Worm (Caenorhabditis elegans) whole organism, young adult: ENCODE measurements around the gene usp-46.
A peak's percentile ranks its signal among the peaks of the same experiment; 100 is the strongest.

Source experiments
- B0035.1 ChIP-seq: sonication (generic microtip); optimal IDR thresholded peaks from 2 replicates; lab custom pipeline; 2016; ENCODE audit warnings: missing genetic modification characterization, mild to moderate bottlenecking, missing compliant biosample characterization, missing genotype, missing genetic modification reagents
- B0261.1 ChIP-seq: sonication (generic microtip); optimal IDR thresholded peaks from 2 replicates; lab custom pipeline; 2016; ENCODE audit warnings: mild to moderate bottlenecking, missing genetic modification characterization, moderate library complexity, missing compliant biosample characterization
- F10E7.11 ChIP-seq: sonication (generic microtip); optimal IDR thresholded peaks from 2 replicates; lab custom pipeline; 2017; ENCODE audit warnings: mild to moderate bottlenecking, missing genetic modification characterization, moderate library complexity, missing compliant biosample characterization
- F22D6.2 ChIP-seq: sonication (generic microtip); optimal IDR thresholded peaks from 2 replicates; lab custom pipeline; 2016; ENCODE audit warnings: mild to moderate bottlenecking, missing genetic modification characterization, missing compliant biosample characterization
- F23B12.7 ChIP-seq: sonication (generic microtip); optimal IDR thresholded peaks from 2 replicates; lab custom pipeline; 2017; ENCODE audit warnings: missing genetic modification characterization, mild to moderate bottlenecking, missing compliant biosample characterization, antibody characterized with exemption, moderate library complexity; ENCODE audit not compliant: insufficient read depth
- F33H1.4 ChIP-seq: fragments of 200-800 bp; sonication (Bioruptor generic); IDR thresholded peaks from 2 replicates; pipeline ENCODE4 v1.3.6; 2022; ENCODE audit warnings: missing genetic modification reagents, missing genetic modification characterization, missing compliant biosample characterization
- F37B4.10 ChIP-seq: fragments of 200-800 bp; sonication (Bioruptor generic); IDR thresholded peaks from 2 replicates; pipeline ENCODE4 v1.3.6; 2022; ENCODE audit warnings: missing genetic modification characterization, missing compliant biosample characterization
- F39B2.1 ChIP-seq: fragments of 200-800 bp; sonication (Bioruptor generic); IDR thresholded peaks from 2 replicates; pipeline ENCODE4 v1.3.6; 2022; ENCODE audit warnings: missing genetic modification reagents, missing genetic modification characterization, missing compliant biosample characterization
- F49E8.2 ChIP-seq: sonication (generic microtip); optimal IDR thresholded peaks from 3 replicates; lab custom pipeline; 2017; ENCODE audit warnings: missing genetic modification characterization, mild to moderate bottlenecking, missing compliant biosample characterization, antibody characterized with exemption, moderate library complexity; ENCODE audit not compliant: insufficient read depth
- K11D2.4 ChIP-seq: fragments of 200-800 bp; sonication (Bioruptor generic); IDR thresholded peaks from 2 replicates; pipeline ENCODE4 v1.3.6; 2022; ENCODE audit warnings: missing genetic modification reagents, missing genetic modification characterization, missing compliant biosample characterization
- K12H6.12 ChIP-seq: fragments of 200-800 bp; sonication (Bioruptor generic); optimal IDR thresholded peaks from 2 replicates; lab custom pipeline; 2018; ENCODE audit warnings: mild to moderate bottlenecking, missing genetic modification characterization, missing compliant biosample characterization
- T26A5.8 ChIP-seq: sonication (generic microtip); optimal IDR thresholded peaks from 2 replicates; lab custom pipeline; 2016; ENCODE audit warnings: missing genetic modification characterization, missing compliant biosample characterization
- Y56A3A.18 ChIP-seq: fragments of 200-800 bp; sonication (Bioruptor generic); IDR thresholded peaks from 2 replicates; pipeline ENCODE4 v1.3.6; 2022; ENCODE audit warnings: missing genetic modification reagents, missing genetic modification characterization, missing compliant biosample characterization
- Y67H2A.10 ChIP-seq: fragments of 200-800 bp; sonication (Bioruptor generic); conservative IDR thresholded peaks from 2 replicates; pipeline ENCODE4 v1.3.6; 2022; ENCODE audit warnings: missing genetic modification reagents, missing genetic modification characterization, missing compliant biosample characterization
- akir-1 ChIP-seq: fragments of 200-800 bp; sonication (Bioruptor generic); optimal IDR thresholded peaks from 2 replicates; lab custom pipeline; 2018; ENCODE audit warnings: mild to moderate bottlenecking, missing genetic modification characterization, moderate library complexity, missing compliant biosample characterization
- aptf-3 ChIP-seq: fragments of 200-800 bp; sonication (Bioruptor generic); IDR thresholded peaks from 2 replicates; pipeline ENCODE4 v1.3.6; 2022; ENCODE audit warnings: missing genetic modification characterization, missing compliant biosample characterization
- ccch-3 ChIP-seq: fragments of 200-800 bp; sonication (Bioruptor generic); optimal IDR thresholded peaks from 2 replicates; lab custom pipeline; 2018; ENCODE audit warnings: mild to moderate bottlenecking, missing genetic modification characterization, missing compliant biosample characterization
- ceh-100 ChIP-seq: fragments of 200-800 bp; sonication (Bioruptor generic); IDR thresholded peaks from 2 replicates; pipeline ENCODE4 v1.3.6; 2022; ENCODE audit warnings: missing genetic modification reagents, missing genetic modification characterization, missing compliant biosample characterization
- ceh-40 ChIP-seq: fragments of 200-800 bp; sonication (Bioruptor generic); IDR thresholded peaks from 2 replicates; pipeline ENCODE4 v1.3.6; 2022; ENCODE audit warnings: missing genetic modification characterization, missing compliant biosample characterization
- ceh-91 ChIP-seq: fragments of 200-800 bp; sonication (Bioruptor generic); IDR thresholded peaks from 2 replicates; pipeline ENCODE4 v1.3.6; 2022; ENCODE audit warnings: missing genetic modification reagents, missing genetic modification characterization, missing compliant biosample characterization
- dpl-1 ChIP-seq: fragments of 150-350 bp; optimal IDR thresholded peaks from 2 replicates; lab custom pipeline; 2014; ENCODE audit warnings: missing biosample characterization, missing genetic modification reagents, missing genetic modification characterization
- efl-1 ChIP-seq: fragments of 150-350 bp; optimal IDR thresholded peaks from 2 replicates; lab custom pipeline; 2014; ENCODE audit warnings: missing biosample characterization, missing genetic modification reagents, missing genetic modification characterization
- egl-18 ChIP-seq: fragments of 200-800 bp; sonication (Bioruptor generic); IDR thresholded peaks from 2 replicates; pipeline ENCODE4 v1.3.6; 2022; ENCODE audit warnings: missing genetic modification reagents, missing genetic modification characterization, missing compliant biosample characterization
- egrh-3 ChIP-seq: fragments of 200-800 bp; sonication (Bioruptor generic); IDR thresholded peaks from 2 replicates; pipeline ENCODE4 v1.3.6; 2022; ENCODE audit warnings: missing genetic modification reagents, missing genetic modification characterization, missing compliant biosample characterization
- ets-4 ChIP-seq: fragments of 200-800 bp; sonication (Bioruptor generic); optimal IDR thresholded peaks from 2 replicates; lab custom pipeline; 2018; ENCODE audit warnings: mild to moderate bottlenecking, missing genetic modification characterization, missing compliant biosample characterization
- him-1 ChIP-seq: sonication (generic microtip); optimal IDR thresholded peaks from 2 replicates; lab custom pipeline; 2016; ENCODE audit warnings: missing genotype, missing genetic modification reagents, missing genetic modification characterization, missing compliant biosample characterization
- hlh-12 ChIP-seq: sonication (generic microtip); optimal IDR thresholded peaks from 2 replicates; lab custom pipeline; 2016; ENCODE audit warnings: missing genetic modification characterization, missing compliant biosample characterization
- hlh-26 ChIP-seq: fragments of 200-800 bp; sonication (Bioruptor generic); conservative IDR thresholded peaks from 2 replicates; pipeline ENCODE4 v1.3.6; 2022; ENCODE audit warnings: missing genetic modification reagents, missing genetic modification characterization, missing compliant biosample characterization
- hmg-1.2 ChIP-seq: fragments of 200-800 bp; sonication (Bioruptor generic); IDR thresholded peaks from 2 replicates; pipeline ENCODE4 v1.3.6; 2022; ENCODE audit warnings: missing genetic modification reagents, missing genetic modification characterization, missing compliant biosample characterization
- hmg-20 ChIP-seq: fragments of 200-800 bp; sonication (Bioruptor generic); IDR thresholded peaks from 2 replicates; pipeline ENCODE4 v1.3.6; 2022; ENCODE audit warnings: missing genetic modification reagents, missing genetic modification characterization, missing compliant biosample characterization
- let-526 ChIP-seq: fragments of 200-800 bp; sonication (Bioruptor generic); IDR thresholded peaks from 2 replicates; pipeline ENCODE4 v1.3.6; 2022; ENCODE audit warnings: missing genetic modification reagents, missing genetic modification characterization, missing compliant biosample characterization
- lin-26 ChIP-seq: fragments of 200-800 bp; sonication (Bioruptor generic); IDR thresholded peaks from 2 replicates; pipeline ENCODE4 v1.3.6; 2022; ENCODE audit warnings: missing genetic modification reagents, missing genetic modification characterization, missing compliant biosample characterization
- lin-35 ChIP-seq, 3 experiments: fragments of 150-350 bp in 2 of 3; sonication (generic microtip) in 1 of 3; optimal IDR thresholded peaks; 2 replicates each; lab custom pipeline; 2014 to 2018; ENCODE audit warnings: missing biosample characterization in 3 of 3, missing genetic modification characterization in 3 of 3, missing genetic modification reagents in 3 of 3
- lsl-1 ChIP-seq: fragments of 200-800 bp; sonication (Bioruptor generic); optimal IDR thresholded peaks from 2 replicates; lab custom pipeline; 2018; ENCODE audit warnings: mild to moderate bottlenecking, missing genetic modification characterization, moderate library complexity, missing compliant biosample characterization
- lsy-27 ChIP-seq: sonication (generic microtip); optimal IDR thresholded peaks from 2 replicates; lab custom pipeline; 2017; ENCODE audit warnings: missing genetic modification characterization, mild to moderate bottlenecking, missing compliant biosample characterization, antibody characterized with exemption, missing genotype, borderline replicate concordance; ENCODE audit not compliant: insufficient read depth
- madf-3 ChIP-seq: fragments of 200-800 bp; sonication (Bioruptor generic); IDR thresholded peaks from 2 replicates; pipeline ENCODE4 v1.3.6; 2022; ENCODE audit warnings: missing genetic modification reagents, missing genetic modification characterization, missing compliant biosample characterization
- madf-6 ChIP-seq: fragments of 200-800 bp; sonication (Bioruptor generic); IDR thresholded peaks from 2 replicates; pipeline ENCODE4 v1.3.6; 2022; ENCODE audit warnings: missing genetic modification reagents, missing genetic modification characterization, missing compliant biosample characterization
- madf-8 ChIP-seq: fragments of 200-800 bp; sonication (Bioruptor generic); conservative IDR thresholded peaks from 2 replicates; pipeline ENCODE4 v1.3.6; 2022; ENCODE audit warnings: missing genetic modification reagents, missing genetic modification characterization, missing compliant biosample characterization
- mcd-1 ChIP-seq: fragments of 200-800 bp; sonication (Bioruptor generic); IDR thresholded peaks from 2 replicates; pipeline ENCODE4 v1.3.6; 2022; ENCODE audit warnings: missing genetic modification reagents, missing genetic modification characterization, missing compliant biosample characterization
- mxl-1 ChIP-seq: sonication (generic microtip); optimal IDR thresholded peaks from 2 replicates; lab custom pipeline; 2016; ENCODE audit warnings: missing genetic modification characterization, missing compliant biosample characterization
- nfya-1 ChIP-seq: sonication (generic microtip); optimal IDR thresholded peaks from 2 replicates; lab custom pipeline; 2017; ENCODE audit warnings: antibody characterized with exemption, missing compliant biosample characterization, missing genetic modification characterization, borderline replicate concordance; ENCODE audit not compliant: insufficient read depth
- nfya-2 ChIP-seq: fragments of 200-800 bp; sonication (Bioruptor generic); IDR thresholded peaks from 2 replicates; pipeline ENCODE4 v1.3.6; 2022; ENCODE audit warnings: missing genetic modification reagents, missing genetic modification characterization, missing compliant biosample characterization
- nfyb-1 ChIP-seq: fragments of 200-800 bp; sonication (Bioruptor generic); IDR thresholded peaks from 2 replicates; pipeline ENCODE4 v1.3.6; 2022; ENCODE audit warnings: missing genetic modification reagents, missing genetic modification characterization, missing compliant biosample characterization
- nhr-27 ChIP-seq: fragments of 200-800 bp; sonication (Bioruptor generic); optimal IDR thresholded peaks from 2 replicates; lab custom pipeline; 2018; ENCODE audit warnings: mild to moderate bottlenecking, missing genetic modification characterization, moderate library complexity, missing compliant biosample characterization
- pbrm-1 ChIP-seq: fragments of 200-800 bp; sonication (Bioruptor generic); IDR thresholded peaks from 2 replicates; pipeline ENCODE4 v1.3.6; 2022; ENCODE audit warnings: missing genetic modification reagents, missing genetic modification characterization, missing compliant biosample characterization
- snpc-1.3 ChIP-seq: sonication (generic microtip); optimal IDR thresholded peaks from 2 replicates; lab custom pipeline; 2017; ENCODE audit warnings: missing genetic modification characterization, mild to moderate bottlenecking, missing compliant biosample characterization, antibody characterized with exemption, moderate library complexity, missing genotype, missing genetic modification reagents; ENCODE audit not compliant: insufficient read depth
- tbx-9 ChIP-seq: sonication (generic microtip); optimal IDR thresholded peaks from 2 replicates; lab custom pipeline; 2016; ENCODE audit warnings: borderline replicate concordance, missing genetic modification characterization, inconsistent platforms, missing compliant biosample characterization
- ztf-28 ChIP-seq: fragments of 200-800 bp; sonication (Bioruptor generic); IDR thresholded peaks from 2 replicates; pipeline ENCODE4 v1.3.6; 2022; ENCODE audit warnings: missing genetic modification reagents, missing genetic modification characterization, missing compliant biosample characterization

The usp-46 gene

ce11 chrIII:9782011-9782436 lies 5.6 kb downstream of the usp-46 start, which contains the start of gene vha-2 (continued):
- TF ChIP-seq nfyb-1 (GFP tag; lab: Robert Waterston, UW): peak; percentile 77
- TF ChIP-seq egl-18 (GFP tag; lab: Robert Waterston, UW): no peak
- no peak for TF ChIP-seq nfya-1 (tag; lab: Kevin White, UChicago)
- TF ChIP-seq mxl-1 (tag; lab: Kevin White, UChicago): no peak
- peak; percentile 30 for TF ChIP-seq akir-1 (GFP tag; lab: Kevin White, UChicago)
- peak; percentile 55 for TF ChIP-seq B0035.1 (tag; lab: Kevin White, UChicago)
- TF ChIP-seq ceh-91 (GFP tag; lab: Robert Waterston, UW): no peak
- no peak for TF ChIP-seq hlh-12 (tag; lab: Kevin White, UChicago)
- no peak for TF ChIP-seq hmg-20 (GFP tag; lab: Robert Waterston, UW)
- TF ChIP-seq egrh-3 (GFP tag; lab: Robert Waterston, UW): no peak
- TF ChIP-seq F23B12.7 (tag; lab: Kevin White, UChicago): no peak
- TF ChIP-seq lsl-1 (GFP tag; lab: Kevin White, UChicago): no peak
- TF ChIP-seq ceh-40: 0 out of 2 replicates have a peak, but pooled peaks have one; percentile 8
- TF ChIP-seq madf-8 (GFP tag; lab: Robert Waterston, UW): no peak
- TF ChIP-seq lin-35 (GFP tag; optimal IDR thresholded peaks at IDR 0.05; lab: Kevin White, UChicago): no peak
- no peak for TF ChIP-seq K12H6.12
- no peak for TF ChIP-seq Y67H2A.10 (GFP tag; lab: Robert Waterston, UW)
- TF ChIP-seq F22D6.2 (tag; lab: Kevin White, UChicago): no peak
- peak; percentile 62 for TF ChIP-seq mcd-1
- TF ChIP-seq ets-4: peak; percentile 66
- TF ChIP-seq K11D2.4 (GFP tag; lab: Robert Waterston, UW): no peak
- no peak for TF ChIP-seq aptf-3
- TF ChIP-seq snpc-1.3 (tag; lab: Kevin White, UChicago): no peak
- TF ChIP-seq madf-3 (GFP tag; lab: Robert Waterston, UW): 0 out of 2 replicates have a peak, but pooled peaks have one; percentile 64
- TF ChIP-seq F33H1.4 (GFP tag; lab: Robert Waterston, UW): no peak; the same call in 1 of the 2 replicates
- TF ChIP-seq hmg-1.2: no peak; the same call in none of the 2 replicates
- no peak for TF ChIP-seq him-1 (tag; lab: Kevin White, UChicago)
- TF ChIP-seq tbx-9: no peak
- TF ChIP-seq B0261.1 (tag; lab: Kevin White, UChicago): no peak
- TF ChIP-seq F39B2.1 (GFP tag; lab: Robert Waterston, UW): no peak
- no peak for TF ChIP-seq F10E7.11 (tag; lab: Kevin White, UChicago)
- TF ChIP-seq madf-6 (GFP tag; lab: Robert Waterston, UW): peak; percentile 57
- TF ChIP-seq nhr-27: no peak
- peak; percentile 54 for TF ChIP-seq F49E8.2 (tag; lab: Kevin White, UChicago)
- TF ChIP-seq hlh-26 (GFP tag; lab: Robert Waterston, UW): no peak
- no peak for TF ChIP-seq ccch-3
- TF ChIP-seq efl-1 (GFP tag; lab: Kevin White, UChicago): no peak
- no peak for TF ChIP-seq ceh-100 (GFP tag; lab: Robert Waterston, UW)
- no peak for TF ChIP-seq F37B4.10 (GFP tag; lab: Robert Waterston, UW)
- TF ChIP-seq Y56A3A.18 (GFP tag; lab: Robert Waterston, UW): 0 out of 2 replicates have a peak, but pooled peaks have one; percentile 9
- TF ChIP-seq lsy-27 (tag; lab: Kevin White, UChicago): no peak
- TF ChIP-seq lin-26 (GFP tag; lab: Robert Waterston, UW): no peak
- TF ChIP-seq pbrm-1: peak; percentile 75
- peak; percentile 25; the same call in 1 of the 2 replicates for TF ChIP-seq nfya-2
- no peak for TF ChIP-seq let-526 (GFP tag; lab: Robert Waterston, UW)
- TF ChIP-seq ztf-28 (GFP tag; lab: Robert Waterston, UW): no peak
- TF ChIP-seq dpl-1 (GFP tag; lab: Kevin White, UChicago): no peak
- peak; percentile 30 for TF ChIP-seq T26A5.8
